Fruit fly (Drosophila melanogaster): ENCODE data around the gene S6k.
A peak's percentile ranks its signal among the peaks of the same experiment; 100 is the strongest.

Gene S6k

DNA sequence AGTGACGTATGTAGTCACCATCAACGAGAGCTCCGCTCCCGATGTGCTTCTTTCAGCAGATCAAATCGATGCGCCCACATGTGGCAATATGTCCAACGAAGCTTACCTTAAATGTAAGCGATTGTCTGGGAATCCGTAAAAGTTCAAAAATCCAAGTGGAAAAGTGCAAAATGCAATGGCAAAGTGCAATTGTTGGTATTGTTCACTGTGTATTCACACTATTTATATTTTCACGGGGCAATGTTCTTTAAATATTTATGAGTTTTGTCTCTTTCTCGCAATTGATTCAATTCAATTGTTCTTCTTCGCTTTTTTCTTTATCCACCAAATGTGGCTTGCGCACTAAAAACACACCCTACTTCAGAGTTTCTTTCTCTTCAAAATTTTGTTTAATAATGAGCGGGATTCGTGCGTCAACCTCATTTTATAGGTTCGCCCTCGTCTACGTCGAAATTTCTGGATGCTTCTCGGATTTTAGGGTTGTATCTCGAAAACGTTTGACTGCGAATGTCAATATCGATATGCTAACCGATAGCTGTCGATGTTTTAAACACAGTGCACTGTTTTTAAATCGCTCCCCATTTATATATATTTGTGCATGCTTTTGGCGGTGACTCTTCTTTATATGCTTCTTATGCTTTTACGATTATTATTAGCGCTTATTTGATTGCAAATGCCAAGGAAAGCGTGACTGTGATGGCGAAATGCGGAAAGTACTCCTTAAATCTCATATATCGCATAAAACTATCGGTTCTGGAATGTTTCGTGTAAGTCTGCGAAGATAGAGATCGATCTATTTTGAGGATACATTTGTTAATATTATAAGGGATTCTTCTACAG, 58.8 kb downstream of the S6k start, which contains the start of gene DnaJ-1 (continued):
- peak; percentile 76 for TF ChIP-seq gro (GFP tag; optimal IDR thresholded peaks at IDR 0.05)
- TF ChIP-seq CG12155 (GFP tag; optimal IDR thresholded peaks at IDR 0.05): no peak
- no peak for TF ChIP-seq CG30403 (GFP tag; optimal IDR thresholded peaks at IDR 0.05)

DNA sequence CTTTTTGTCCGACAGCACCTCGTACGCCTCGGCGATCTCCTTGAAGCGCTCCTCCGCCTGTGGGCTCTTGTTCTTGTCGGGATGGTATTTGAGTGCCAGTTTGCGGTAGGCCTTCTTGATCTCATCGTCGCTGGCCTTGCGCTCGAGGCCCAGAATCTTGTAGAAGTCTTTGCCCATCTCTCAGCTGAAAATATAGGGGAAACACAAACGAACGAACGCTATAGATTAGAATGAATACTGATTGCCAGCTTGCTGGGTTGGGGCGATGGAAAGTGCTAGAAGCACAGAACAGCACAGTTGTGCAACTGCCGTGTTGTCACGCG, 59.4 kb downstream of the S6k start:
- TF ChIP-seq CG4328 (GFP tag; optimal IDR thresholded peaks at IDR 0.05) (peak; percentile 67), cwo (GFP tag; optimal IDR thresholded peaks at IDR 0.05) (peak; percentile 49), Pdp1 (GFP tag; optimal IDR thresholded peaks at IDR 0.05) (peak in 1 of 2 experiments; percentile 99), lbe (GFP tag; optimal IDR thresholded peaks at IDR 0.05) (no peak), insv (GFP tag; optimal IDR thresholded peaks at IDR 0.05) (peak in 1 of 2 experiments; percentile 17), CG16863 (GFP tag; optimal IDR thresholded peaks at IDR 0.05) (no peak), sug (tag; optimal IDR thresholded peaks at IDR 0.05) (peak; percentile 51)

DNA sequence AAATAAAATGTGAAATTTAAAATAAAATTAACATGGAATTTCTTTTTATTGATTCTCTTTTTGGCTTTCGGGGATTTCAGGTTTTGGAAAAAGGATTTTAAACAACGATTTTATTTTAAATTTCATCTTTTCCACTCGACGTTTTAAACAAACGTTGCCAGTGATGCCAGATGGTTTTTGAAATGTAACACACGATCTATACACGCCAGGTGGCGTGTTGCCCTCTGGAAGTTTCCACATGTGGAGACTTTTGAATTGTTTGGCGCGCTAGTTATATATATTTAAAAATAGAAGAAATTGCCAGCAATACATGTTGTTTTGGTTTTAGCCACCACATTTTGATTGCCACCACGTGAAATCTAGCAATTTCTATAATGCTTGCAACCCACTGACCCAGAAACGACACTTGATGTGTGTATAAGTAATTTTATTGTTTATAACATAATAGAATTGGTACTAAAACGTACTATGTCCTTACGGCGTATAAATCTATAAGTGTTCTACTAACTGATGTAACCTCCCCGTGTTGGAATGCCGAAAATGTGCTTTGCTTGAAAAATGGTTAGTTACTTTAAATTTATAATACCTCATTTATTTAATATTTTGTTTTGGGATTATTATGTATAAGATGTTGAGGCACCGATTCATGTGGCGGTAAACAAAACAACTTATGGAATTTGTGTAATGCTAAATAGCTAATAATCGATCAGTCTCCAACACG, 61.0 kb downstream of the S6k start:
- TF ChIP-seq CG15269 (tag; optimal IDR thresholded peaks at IDR 0.05) (no peak), Myb (GFP tag; optimal IDR thresholded peaks at IDR 0.05) (peak; percentile 96), dimm (GFP tag; IDR thresholded peaks at IDR 0.05) (no peak), crol (GFP tag; IDR thresholded peaks at IDR 0.05) (no peak), Hey (tag; optimal IDR thresholded peaks at IDR 0.05) (no peak), CG17912 (GFP tag; optimal IDR thresholded peaks at IDR 0.05) (peak; percentile 57), CG10654 (GFP tag; optimal IDR thresholded peaks at IDR 0.05) (no peak), unpg (GFP tag; optimal IDR thresholded peaks at IDR 0.05) (no peak), gem (tag; optimal IDR thresholded peaks at IDR 0.05) (peak; percentile 12), zfh2 (GFP tag; optimal IDR thresholded peaks at IDR 0.05) (no peak), Sry-β (GFP tag; optimal IDR thresholded peaks at IDR 0.05) (no peak), jigr1 (GFP tag; IDR thresholded peaks at IDR 0.05) (no peak), CG1792 (GFP tag; optimal IDR thresholded peaks at IDR 0.05) (no peak), prd (optimal IDR thresholded peaks at IDR 0.05) (no peak), prd (GFP tag; IDR thresholded peaks at IDR 0.05) (no peak), ken (GFP tag; IDR thresholded peaks at IDR 0.05) (no peak), CG12236 (GFP tag; optimal IDR thresholded peaks at IDR 0.05) (no peak), Adf1 (GFP tag; IDR thresholded peaks at IDR 0.05) (no peak), Aef1 (GFP tag; IDR thresholded peaks at IDR 0.05) (no peak), CG16815 (GFP tag; optimal IDR thresholded peaks at IDR 0.05) (no peak), sug (tag; optimal IDR thresholded peaks at IDR 0.05) (peak; percentile 40), CG18476 (GFP tag; optimal IDR thresholded peaks at IDR 0.05) (no peak), amos (GFP tag; IDR thresholded peaks at IDR 0.05; ENCODE audit: partially characterized antibody) (peak; percentile 59), onecut (GFP tag; IDR thresholded peaks at IDR 0.05) (no peak), ara (GFP tag; IDR thresholded peaks at IDR 0.05) (no peak), Elba2 (GFP tag; optimal IDR thresholded peaks at IDR 0.05) (no peak), CG3407 (GFP tag; optimal IDR thresholded peaks at IDR 0.05) (no peak), CG12659 (GFP tag; optimal IDR thresholded peaks at IDR 0.05) (peak; percentile 46), lbe (GFP tag; optimal IDR thresholded peaks at IDR 0.05) (peak; percentile 8), crp (GFP tag; optimal IDR thresholded peaks at IDR 0.05) (peak in 1 of 2 experiments; percentile 16), CG43689 (GFP tag; IDR thresholded peaks at IDR 0.05) (no peak), lmd (GFP tag; IDR thresholded peaks at IDR 0.05) (no peak), CG11398 (GFP tag; optimal IDR thresholded peaks at IDR 0.05) (no peak), ATbp (GFP tag; optimal IDR thresholded peaks at IDR 0.05) (no peak), MTF-1 (GFP tag; optimal IDR thresholded peaks at IDR 0.05; ENCODE audit: borderline replicate concordance) (no peak), Hand (GFP tag; optimal IDR thresholded peaks at IDR 0.05) (no peak), CG17385 (GFP tag; optimal IDR thresholded peaks at IDR 0.05) (no peak)

All from whole organism, embryonic.